Fruit fly (Drosophila melanogaster) whole organism, prepupa: Measurements from ENCODE around the gene CG2493.

Source experiments
- CG6854 ChIP-seq: fragments of 200-800 bp; sonication (Bioruptor generic); optimal IDR thresholded peaks from 2 replicates; lab custom pipeline; 2017; ENCODE audit warnings: missing biosample characterization, mild to moderate bottlenecking, missing genetic modification characterization
- Hr38 ChIP-seq: sonication (Bioruptor generic); optimal IDR thresholded peaks from 2 replicates; lab custom pipeline; 2016; ENCODE audit warnings: missing biosample characterization, missing genetic modification characterization
- Hr39 ChIP-seq: fragments of 200-800 bp; sonication (Bioruptor generic); optimal IDR thresholded peaks from 2 replicates; lab custom pipeline; 2016; ENCODE audit warnings: missing biosample characterization, missing genetic modification characterization
- Sox102F ChIP-seq: fragments of 200-800 bp; sonication (Bioruptor generic); optimal IDR thresholded peaks from 2 replicates; lab custom pipeline; 2016; ENCODE audit warnings: missing biosample characterization, mild to moderate bottlenecking, missing genetic modification characterization
- dsx ChIP-seq: fragments of 200-800 bp; optimal IDR thresholded peaks from 3 replicates; lab custom pipeline; 2019; ENCODE audit warnings: missing biosample characterization, mild to moderate bottlenecking, missing genetic modification characterization, moderate library complexity; ENCODE audit not compliant: poor library complexity, severe bottlenecking
- lz ChIP-seq: fragments of 200-800 bp; sonication (Bioruptor generic); optimal IDR thresholded peaks from 3 replicates; lab custom pipeline; 2016; ENCODE audit warnings: missing biosample characterization, missing genetic modification characterization
- pdm3 ChIP-seq: fragments of 200-800 bp; sonication (Bioruptor generic); optimal IDR thresholded peaks from 3 replicates; lab custom pipeline; 2016; ENCODE audit warnings: missing biosample characterization, missing genetic modification characterization

DNA sequence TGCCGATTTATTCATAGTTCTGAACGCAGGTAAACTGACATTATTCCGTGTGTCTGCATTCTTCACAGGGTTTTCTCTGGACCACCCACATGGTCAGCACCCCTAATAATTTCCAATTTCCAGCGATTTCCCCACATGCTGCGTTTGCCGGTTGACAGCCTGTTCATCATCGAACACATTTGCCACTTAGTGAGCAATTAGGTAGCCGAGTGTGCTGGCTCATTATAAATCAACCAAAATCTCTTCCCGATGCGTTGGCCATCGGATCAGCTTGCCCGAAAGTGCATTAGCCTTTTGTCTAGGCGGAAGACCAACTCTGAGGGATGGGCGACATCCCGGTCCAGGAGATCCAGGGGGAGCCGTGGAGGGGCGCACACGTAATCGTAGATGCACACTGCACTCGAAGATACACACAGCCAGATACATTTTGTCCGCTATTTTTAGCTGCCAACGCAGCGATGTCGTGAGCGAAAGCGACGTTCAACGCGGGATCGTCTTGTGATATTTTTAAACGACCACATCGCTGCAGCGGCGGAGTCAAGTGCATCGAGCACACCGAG lies 13.6 kb upstream of the CG2493 start:
- no peak for TF ChIP-seq dsx (GFP tag; lab: Kevin White, UChicago)
- TF ChIP-seq CG6854, result no peak
- no peak for TF ChIP-seq pdm3 (GFP tag; lab: Kevin White, UChicago)
- TF ChIP-seq lz (GFP tag; lab: Kevin White, UChicago), result no peak
- no peak for TF ChIP-seq Hr38 (GFP tag; lab: Kevin White, UChicago)
- TF ChIP-seq Hr39 (GFP tag; lab: Kevin White, UChicago), result no peak
- TF ChIP-seq Sox102F (GFP tag; lab: Kevin White, UChicago), result no peak
